Worm (Caenorhabditis elegans) whole organism, L1 larva: ENCODE measurements around the gene nhr-286.
A peak's percentile ranks its signal among the peaks of the same experiment; 100 is the strongest.

ENCODE experiments used
- F16B12.6 ChIP-seq: fragments of 150-350 bp; optimal IDR thresholded peaks from 2 replicates; lab custom pipeline; 2014; ENCODE audit warnings: missing biosample characterization, missing genetic modification characterization
- aha-1 ChIP-seq: fragments of 150-350 bp; optimal IDR thresholded peaks from 2 replicates; lab custom pipeline; 2014; ENCODE audit warnings: missing biosample characterization, missing genetic modification characterization
- ama-1 ChIP-seq: fragments of 150-350 bp; optimal IDR thresholded peaks from 2 replicates; lab custom pipeline; 2014
- blmp-1 ChIP-seq: fragments of 150-350 bp; optimal IDR thresholded peaks from 2 replicates; lab custom pipeline; 2014; ENCODE audit warnings: missing biosample characterization, missing genetic modification characterization
- ceh-63 ChIP-seq: fragments of 200-800 bp; sonication (Bioruptor generic); optimal IDR thresholded peaks from 2 replicates; lab custom pipeline; 2018; ENCODE audit warnings: mild to moderate bottlenecking, missing genetic modification characterization, missing compliant biosample characterization
- ceh-8 ChIP-seq: fragments of 200-800 bp; sonication (Bioruptor generic); optimal IDR thresholded peaks from 2 replicates; lab custom pipeline; 2018; ENCODE audit warnings: mild to moderate bottlenecking, missing genetic modification characterization, moderate library complexity, missing compliant biosample characterization
- ceh-82 ChIP-seq, 3 experiments: fragments of 150-350 bp in 1 of 3; sonication (generic microtip) in 2 of 3; optimal IDR thresholded peaks; 2 replicates each; lab custom pipeline; 2014 to 2017; ENCODE audit warnings: missing biosample characterization in 3 of 3, missing genetic modification characterization in 3 of 3
- ceh-90 ChIP-seq: sonication (generic microtip); optimal IDR thresholded peaks from 2 replicates; lab custom pipeline; 2016; ENCODE audit warnings: missing genetic modification characterization, missing compliant biosample characterization
- ces-1 ChIP-seq: fragments of 150-350 bp; optimal IDR thresholded peaks from 2 replicates; lab custom pipeline; 2014; ENCODE audit warnings: missing biosample characterization, missing genetic modification reagents, missing genetic modification characterization
- elt-2 ChIP-seq: sonication (generic microtip); optimal IDR thresholded peaks from 2 replicates; lab custom pipeline; 2016; ENCODE audit warnings: missing genetic modification characterization, mild to moderate bottlenecking, inconsistent platforms, missing compliant biosample characterization, missing genetic modification reagents
- ets-5 ChIP-seq: fragments of 200-800 bp; sonication (Bioruptor generic); IDR thresholded peaks from 2 replicates; pipeline ENCODE4 v1.3.6; 2022; ENCODE audit warnings: missing genetic modification characterization, missing compliant biosample characterization
- fkh-10 ChIP-seq: sonication (generic microtip); optimal IDR thresholded peaks from 2 replicates; lab custom pipeline; 2017; ENCODE audit warnings: missing biosample characterization, missing genetic modification reagents, missing genetic modification characterization
- irx-1 ChIP-seq: sonication (generic microtip); optimal IDR thresholded peaks from 2 replicates; lab custom pipeline; 2016; ENCODE audit warnings: missing genetic modification characterization, missing compliant biosample characterization
- lin-13 ChIP-seq: fragments of 150-350 bp; optimal IDR thresholded peaks from 2 replicates; lab custom pipeline; 2014; ENCODE audit warnings: missing biosample characterization, missing genetic modification reagents, missing genetic modification characterization
- lin-14 ChIP-seq: fragments of 200-800 bp; sonication (Bioruptor generic); optimal IDR thresholded peaks from 2 replicates; lab custom pipeline; 2018; ENCODE audit warnings: mild to moderate bottlenecking, missing genetic modification characterization, moderate library complexity, missing compliant biosample characterization
- lin-15B ChIP-seq: fragments of 150-350 bp; sonication (generic microtip); optimal IDR thresholded peaks from 3 replicates; lab custom pipeline; 2014; ENCODE audit warnings: missing biosample characterization, missing genetic modification characterization
- lin-35 ChIP-seq, 2 experiments: fragments of 150-350 bp; optimal IDR thresholded peaks; 2 replicates each; lab custom pipeline; 2014; ENCODE audit warnings: missing biosample characterization in 2 of 2, missing genetic modification characterization in 2 of 2, missing genetic modification reagents in 2 of 2
- lin-39 ChIP-seq: fragments of 150-350 bp; optimal IDR thresholded peaks from 2 replicates; lab custom pipeline; 2014; ENCODE audit warnings: missing biosample characterization, missing genetic modification reagents, missing genetic modification characterization
- lir-3 ChIP-seq: sonication (generic microtip); optimal IDR thresholded peaks from 2 replicates; lab custom pipeline; 2016; ENCODE audit warnings: mild to moderate bottlenecking, missing genetic modification characterization, moderate library complexity, missing compliant biosample characterization; ENCODE audit not compliant: poor library complexity
- lsy-2 ChIP-seq, 2 experiments: fragments of 150-350 bp; optimal IDR thresholded peaks; 2 replicates each; lab custom pipeline; 2014; ENCODE audit warnings: missing biosample characterization in 2 of 2, missing genetic modification characterization in 2 of 2
- nhr-11 ChIP-seq: fragments of 150-350 bp; optimal IDR thresholded peaks from 2 replicates; lab custom pipeline; 2014; ENCODE audit warnings: missing biosample characterization, missing genetic modification characterization
- nhr-71 ChIP-seq: sonication (generic microtip); optimal IDR thresholded peaks from 2 replicates; lab custom pipeline; 2016; ENCODE audit warnings: mild to moderate bottlenecking, missing genetic modification characterization, moderate library complexity, missing compliant biosample characterization
- nhr-85 ChIP-seq: sonication (generic microtip); peaks from one replicate; lab custom pipeline; 2016; ENCODE audit warnings: missing genetic modification characterization, inconsistent platforms, missing compliant biosample characterization
- pax-3 ChIP-seq: fragments of 200-800 bp; sonication (Bioruptor generic); optimal IDR thresholded peaks from 2 replicates; lab custom pipeline; 2018; ENCODE audit warnings: mild to moderate bottlenecking, missing genetic modification characterization, moderate library complexity, missing compliant biosample characterization
- pqm-1 ChIP-seq: sonication (generic microtip); optimal IDR thresholded peaks from 3 replicates; lab custom pipeline; 2017; ENCODE audit warnings: missing biosample characterization, missing genetic modification characterization
- snu-23 ChIP-seq: sonication (generic microtip); optimal IDR thresholded peaks from 2 replicates; lab custom pipeline; 2016; ENCODE audit warnings: missing genetic modification characterization, missing compliant biosample characterization
- swsn-7 ChIP-seq: sonication (generic microtip); optimal IDR thresholded peaks from 2 replicates; lab custom pipeline; 2016; ENCODE audit warnings: missing genetic modification characterization, missing compliant biosample characterization
- unc-30 ChIP-seq: sonication (generic microtip); optimal IDR thresholded peaks from 2 replicates; lab custom pipeline; 2017; ENCODE audit warnings: missing biosample characterization, missing genetic modification characterization
- unc-62 ChIP-seq: fragments of 150-350 bp; optimal IDR thresholded peaks from 2 replicates; lab custom pipeline; 2014; ENCODE audit warnings: missing biosample characterization, missing genetic modification reagents, missing genetic modification characterization
- vab-15 ChIP-seq: sonication (generic microtip); optimal IDR thresholded peaks from 2 replicates; lab custom pipeline; 2017; ENCODE audit warnings: missing genotype, mild to moderate bottlenecking, missing genetic modification characterization, missing compliant biosample characterization
- zip-4 ChIP-seq: fragments of 200-800 bp; sonication (Bioruptor generic); optimal IDR thresholded peaks from 2 replicates; lab custom pipeline; 2018; ENCODE audit warnings: mild to moderate bottlenecking, missing genetic modification characterization, moderate library complexity, missing compliant biosample characterization

nhr-286 gene

DNA sequence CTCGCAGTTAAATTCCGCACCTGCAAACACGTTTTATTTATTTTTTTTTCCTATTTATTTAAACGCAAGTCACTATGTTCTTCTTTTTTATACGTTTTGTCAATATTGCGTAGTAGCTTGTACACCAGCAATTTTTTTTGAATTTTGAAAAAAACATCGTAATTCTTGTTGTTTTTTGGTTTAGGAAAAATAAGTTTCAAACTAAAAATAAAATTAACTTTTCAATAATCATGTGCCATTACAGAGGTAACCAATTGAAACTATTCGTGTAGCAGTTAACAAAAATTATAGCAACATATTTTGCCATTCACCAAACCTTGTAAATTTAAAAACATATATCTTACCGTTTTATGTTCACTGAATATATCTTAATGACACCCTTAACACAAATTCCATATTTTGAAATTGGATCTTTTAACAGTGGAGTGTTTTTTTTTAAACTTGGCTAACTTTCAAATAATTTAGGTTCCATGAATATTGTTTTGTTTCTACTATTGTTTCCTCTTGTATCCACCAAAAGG, 31.8 kb upstream of the nhr-286 start, which contains the start of gene lmd-5:
Gene lmd-5, plus strand, starts transcription at position 471 of the 521 bp plus-strand sequence.
- no peak for TF ChIP-seq ceh-90 (tag; lab: Kevin White, UChicago)

DNA sequence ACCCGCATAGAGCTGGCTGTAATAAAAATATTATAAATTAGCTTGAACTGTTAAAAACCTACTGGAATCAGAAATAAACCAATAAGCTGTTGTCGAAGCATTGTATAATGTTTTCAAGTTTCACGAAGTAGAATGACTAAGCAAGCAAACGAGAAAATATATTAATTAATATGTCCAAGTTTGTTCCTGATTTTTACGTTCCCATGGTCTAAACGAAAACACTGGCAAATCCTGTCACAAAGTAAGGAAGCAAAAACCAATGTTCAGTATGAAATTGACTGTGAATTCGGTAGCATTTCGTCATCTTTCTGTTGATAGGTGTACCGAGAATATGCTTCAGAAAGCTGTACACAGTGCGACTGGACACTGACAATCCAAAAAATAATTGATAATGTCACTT, 28.8 kb upstream of the nhr-286 start, which contains the start of gene srx-34:
Gene srx-34, minus strand, starts transcription at position 101 of the 400 bp plus-strand sequence.
- TF ChIP-seq lin-35 (GFP tag; optimal IDR thresholded peaks at IDR 0.05; lab: Kevin White, UChicago), result no peak
- no peak for TF ChIP-seq zip-4 (GFP tag; lab: Kevin White, UChicago)
- TF ChIP-seq nhr-85 (tag; lab: Kevin White, UChicago), result no peak

DNA sequence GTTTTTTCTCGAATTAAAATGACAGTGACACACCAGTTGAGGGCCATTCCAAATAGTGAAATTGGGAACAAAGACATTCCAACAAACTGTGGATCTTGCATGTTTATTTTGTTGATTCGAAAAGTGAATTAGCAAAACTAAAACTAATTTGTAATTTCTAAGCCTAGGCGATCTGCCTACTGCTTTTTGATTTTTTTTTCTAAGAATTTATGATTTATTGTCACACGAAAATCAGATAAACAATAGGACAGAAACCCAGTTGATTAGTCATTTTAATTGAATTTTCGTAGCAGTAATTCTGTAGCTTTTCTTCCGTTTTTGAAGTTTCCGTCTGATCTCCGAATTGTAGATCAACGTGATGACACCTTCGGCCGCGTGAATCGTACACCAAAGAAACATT, 27.4 kb upstream of the nhr-286 start, which contains the start of gene srx-33:
Gene srx-33, minus strand, starts transcription at position 101 of the 400 bp plus-strand sequence.
- TF ChIP-seq fkh-10 (GFP tag; lab: Kevin White, UChicago) (no peak), ceh-63 (GFP tag; lab: Kevin White, UChicago) (no peak), ets-5 (GFP tag; lab: Robert Waterston, UW) (no peak), unc-62 (GFP tag; lab: Kevin White, UChicago) (no peak), snu-23 (GFP tag; lab: Kevin White, UChicago) (no peak), lin-15B (tag; lab: Kevin White, UChicago) (no peak), swsn-7 (tag; lab: Kevin White, UChicago) (no peak), lin-13 (no peak), nhr-11 (tag; lab: Kevin White, UChicago) (no peak), lin-35 (GFP tag; optimal IDR thresholded peaks at IDR 0.05; lab: Kevin White, UChicago) (no peak), ces-1 (GFP tag; lab: Kevin White, UChicago) (no peak), lir-3 (tag; lab: Kevin White, UChicago) (no peak), ceh-8 (no peak), lin-39 (tag; lab: Kevin White, UChicago) (no peak), aha-1 (tag; lab: Kevin White, UChicago) (no peak), ceh-82 (tag; optimal IDR thresholded peaks at IDR 0.05; lab: Kevin White, UChicago) (no peak), unc-30 (no peak), nhr-85 (tag; lab: Kevin White, UChicago) (no peak), elt-2 (tag; lab: Kevin White, UChicago) (no peak), F16B12.6 (tag; lab: Kevin White, UChicago) (no peak)

DNA sequence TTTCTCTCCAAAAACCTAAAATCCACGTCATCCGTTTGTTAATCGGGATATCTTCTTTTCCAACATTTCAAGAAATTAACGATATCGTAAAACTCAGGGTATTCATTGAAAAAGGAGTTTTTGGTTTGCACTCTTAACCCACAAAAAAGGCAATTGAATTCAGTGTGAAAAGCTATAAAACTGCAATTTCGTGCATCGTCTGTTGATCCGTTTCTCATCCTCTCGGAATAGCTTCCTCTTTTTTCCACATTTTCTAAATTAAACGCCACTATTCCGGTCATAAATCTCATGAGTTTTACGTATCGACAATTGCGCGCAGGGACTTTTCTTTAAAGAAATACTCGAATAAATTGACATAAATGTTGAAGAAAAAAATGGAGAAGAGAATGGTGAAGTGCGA, 20.8 kb upstream of the nhr-286 start:
- TF ChIP-seq ceh-90 (tag; lab: Kevin White, UChicago), result no peak
- TF ChIP-seq ama-1 (lab: Kevin White, UChicago), result no peak
- peak; percentile 84 for TF ChIP-seq ceh-63 (GFP tag; lab: Kevin White, UChicago)
- no peak for TF ChIP-seq lin-39 (tag; lab: Kevin White, UChicago)

DNA sequence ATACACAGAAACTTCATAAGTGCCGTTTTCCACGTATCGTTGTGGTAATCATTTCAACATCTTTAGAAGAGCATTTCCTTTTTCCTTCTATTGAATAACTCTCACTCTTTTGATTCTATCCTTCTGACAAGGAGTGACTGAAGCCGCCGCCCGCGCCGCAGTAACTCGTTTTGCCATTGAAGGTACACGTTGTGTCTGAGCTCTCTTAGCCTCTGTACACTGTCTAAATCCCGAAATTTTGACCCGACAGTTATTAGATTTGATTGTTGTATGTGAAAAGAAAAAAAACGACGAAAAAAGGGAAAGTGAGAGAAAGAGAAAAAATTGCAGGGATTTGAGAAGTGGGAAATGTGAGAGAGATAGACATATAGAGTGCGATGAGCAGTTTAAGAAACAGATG, 19.9 kb upstream of the nhr-286 start:
- TF ChIP-seq irx-1 (peak; percentile 12), swsn-7 (tag; lab: Kevin White, UChicago) (no peak), blmp-1 (tag; lab: Kevin White, UChicago) (peak; percentile 22), vab-15 (tag; lab: Kevin White, UChicago) (no peak), lsy-2 (tag; optimal IDR thresholded peaks at IDR 0.05; lab: Kevin White, UChicago) (peak in 1 of 2 experiments; percentile 23), ces-1 (GFP tag; lab: Kevin White, UChicago) (peak; percentile 63), lin-14 (GFP tag; lab: Kevin White, UChicago) (peak; percentile 79), fkh-10 (GFP tag; lab: Kevin White, UChicago) (peak; percentile 89), lin-15B (tag; lab: Kevin White, UChicago) (no peak), nhr-71 (peak; percentile 28)
- TF ChIP-seq, all 84 proteins: peak for 7

DNA sequence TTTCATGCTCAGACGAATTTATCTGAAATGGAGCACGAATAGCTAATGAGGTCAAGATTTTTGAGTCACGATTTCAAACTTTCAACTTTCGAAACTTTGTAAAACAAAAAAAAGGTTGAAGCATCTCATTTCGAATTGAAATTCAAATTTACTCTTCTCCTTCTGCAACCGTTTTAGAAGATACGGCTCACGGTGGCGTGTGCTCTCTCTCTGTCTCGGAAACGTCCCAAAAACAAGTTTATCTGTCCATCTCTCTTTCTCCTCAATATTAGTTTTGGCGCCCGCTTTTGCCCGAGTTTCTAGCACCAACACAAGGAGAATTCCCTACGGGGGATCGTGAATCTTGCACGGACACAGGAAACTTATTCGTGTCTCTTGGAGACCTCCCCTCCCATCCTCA, 19.0 kb upstream of the nhr-286 start:
- TF ChIP-seq pax-3 (tag; lab: Kevin White, UChicago) (no peak), lin-14 (GFP tag; lab: Kevin White, UChicago) (peak; percentile 26), pqm-1 (tag; lab: Kevin White, UChicago) (no peak), fkh-10 (GFP tag; lab: Kevin White, UChicago) (peak; percentile 55)
